Worm (Caenorhabditis elegans) whole organism, L4 larva: ENCODE measurements around the gene K01F9.2.

Experiments
- F26F4.8 ChIP-seq: fragments of 200-800 bp; sonication (Bioruptor generic); conservative IDR thresholded peaks from 2 replicates; pipeline ENCODE4 v1.3.6; 2022; ENCODE audit warnings: missing genetic modification characterization, missing compliant biosample characterization
- F37D6.2 ChIP-seq: sonication (generic microtip); optimal IDR thresholded peaks from 2 replicates; lab custom pipeline; 2016; ENCODE audit warnings: mild to moderate bottlenecking, missing genetic modification characterization, missing compliant biosample characterization
- R02D3.7 ChIP-seq: fragments of 150-350 bp; sonication (generic microtip); optimal IDR thresholded peaks from 3 replicates; lab custom pipeline; 2014; ENCODE audit warnings: missing biosample characterization, missing genetic modification characterization
- Y105C5A.15 ChIP-seq: fragments of 200-800 bp; sonication (Bioruptor generic); IDR thresholded peaks from 2 replicates; pipeline ENCODE4 v1.3.6; 2022; ENCODE audit warnings: missing genetic modification characterization, missing compliant biosample characterization
- Y48G9A.11 ChIP-seq: fragments of 200-800 bp; sonication (Bioruptor generic); IDR thresholded peaks from 2 replicates; pipeline ENCODE4 v1.3.6; 2022; ENCODE audit warnings: missing genetic modification reagents, missing genetic modification characterization, missing compliant biosample characterization
- Y5F2A.4 ChIP-seq: fragments of 200-800 bp; sonication (Bioruptor generic); optimal IDR thresholded peaks from 2 replicates; lab custom pipeline; 2018; ENCODE audit warnings: mild to moderate bottlenecking, missing genetic modification characterization, missing compliant biosample characterization
- Y75B8A.6 ChIP-seq: fragments of 200-800 bp; sonication (Bioruptor generic); IDR thresholded peaks from 2 replicates; pipeline ENCODE4 v1.3.6; 2022; ENCODE audit warnings: missing genetic modification reagents, missing genetic modification characterization, missing compliant biosample characterization
- ZK337.2 ChIP-seq: fragments of 200-800 bp; sonication (Bioruptor generic); IDR thresholded peaks from 2 replicates; pipeline ENCODE4 v1.3.6; 2022; ENCODE audit warnings: missing genetic modification reagents, missing genetic modification characterization, missing compliant biosample characterization
- ZK546.5 ChIP-seq, 2 experiments: sonication (generic microtip); optimal IDR thresholded peaks; 2 replicates each; lab custom pipeline; 2017; ENCODE audit warnings: missing biosample characterization in 2 of 2, missing genetic modification characterization in 2 of 2
- aha-1 ChIP-seq: fragments of 150-350 bp; peaks from one replicate; lab custom pipeline; 2014; ENCODE audit warnings: missing biosample characterization, missing genetic modification characterization
- arid-1 ChIP-seq: fragments of 200-800 bp; sonication (Bioruptor generic); conservative IDR thresholded peaks from 2 replicates; pipeline ENCODE4 v1.3.6; 2022; ENCODE audit warnings: missing genetic modification reagents, missing genetic modification characterization, missing compliant biosample characterization
- attf-4 ChIP-seq: sonication (generic microtip); optimal IDR thresholded peaks from 3 replicates; lab custom pipeline; 2017; ENCODE audit warnings: missing biosample characterization, missing genetic modification characterization
- ceh-44 ChIP-seq: fragments of 200-800 bp; sonication (Bioruptor generic); IDR thresholded peaks from 2 replicates; pipeline ENCODE4 v1.3.6; 2022; ENCODE audit warnings: missing genetic modification reagents, missing genetic modification characterization, missing compliant biosample characterization
- ces-1 ChIP-seq: fragments of 150-350 bp; sonication (generic microtip); optimal IDR thresholded peaks from 4 replicates; lab custom pipeline; 2014; ENCODE audit warnings: missing biosample characterization, missing genetic modification reagents, missing genetic modification characterization
- ctbp-1 ChIP-seq: fragments of 200-800 bp; sonication (Bioruptor generic); IDR thresholded peaks from 2 replicates; pipeline ENCODE4 v1.3.6; 2022; ENCODE audit warnings: missing genetic modification reagents, missing genetic modification characterization, missing compliant biosample characterization
- daf-12 ChIP-seq: fragments of 150-350 bp; optimal IDR thresholded peaks from 2 replicates; lab custom pipeline; 2014; ENCODE audit warnings: missing biosample characterization, missing genetic modification reagents, missing genetic modification characterization
- dmd-9 ChIP-seq: fragments of 200-800 bp; sonication (Bioruptor generic); IDR thresholded peaks from 2 replicates; pipeline ENCODE4 v1.3.6; 2022; ENCODE audit warnings: missing genetic modification reagents, missing genetic modification characterization, missing compliant biosample characterization
- dpl-1 ChIP-seq: fragments of 150-350 bp; optimal IDR thresholded peaks from 2 replicates; lab custom pipeline; 2014; ENCODE audit warnings: missing biosample characterization, missing genetic modification reagents, missing genetic modification characterization
- dve-1 ChIP-seq: sonication (generic microtip); optimal IDR thresholded peaks from 2 replicates; lab custom pipeline; 2017; ENCODE audit warnings: antibody characterized with exemption, mild to moderate bottlenecking, missing genetic modification characterization, missing compliant biosample characterization; ENCODE audit not compliant: insufficient read depth
- egl-43 ChIP-seq: fragments of 200-800 bp; sonication (Bioruptor generic); IDR thresholded peaks from 2 replicates; pipeline ENCODE4 v1.3.6; 2022; ENCODE audit warnings: missing genetic modification reagents, missing genetic modification characterization, missing compliant biosample characterization
- fos-1 ChIP-seq: fragments of 150-350 bp; optimal IDR thresholded peaks from 2 replicates; lab custom pipeline; 2014; ENCODE audit warnings: missing biosample characterization, missing genetic modification characterization
- gei-8 ChIP-seq: fragments of 200-800 bp; sonication (Bioruptor generic); optimal IDR thresholded peaks from 2 replicates; lab custom pipeline; 2018; ENCODE audit warnings: mild to moderate bottlenecking, missing genetic modification characterization, missing compliant biosample characterization
- hmg-1.1 ChIP-seq: fragments of 200-800 bp; sonication (Bioruptor generic); IDR thresholded peaks from 2 replicates; pipeline ENCODE4 v1.3.6; 2022; ENCODE audit warnings: missing genetic modification reagents, missing genetic modification characterization, missing compliant biosample characterization
- jun-1 ChIP-seq: fragments of 150-350 bp; optimal IDR thresholded peaks from 2 replicates; lab custom pipeline; 2014; ENCODE audit warnings: missing biosample characterization, missing genetic modification reagents, missing genetic modification characterization
- lim-7 ChIP-seq: fragments of 200-800 bp; sonication (Bioruptor generic); IDR thresholded peaks from 2 replicates; pipeline ENCODE4 v1.3.6; 2022; ENCODE audit warnings: missing genetic modification characterization, missing compliant biosample characterization
- lin-29 ChIP-seq: fragments of 200-800 bp; sonication (Bioruptor generic); IDR thresholded peaks from 2 replicates; pipeline ENCODE4 v1.3.6; 2022; ENCODE audit warnings: missing genetic modification reagents, missing genetic modification characterization, missing compliant biosample characterization
- lin-39 ChIP-seq: fragments of 150-350 bp; optimal IDR thresholded peaks from 2 replicates; lab custom pipeline; 2014; ENCODE audit warnings: missing biosample characterization, missing genetic modification reagents, missing genetic modification characterization
- lir-3 ChIP-seq: sonication (generic microtip); optimal IDR thresholded peaks from 2 replicates; lab custom pipeline; 2016; ENCODE audit warnings: mild to moderate bottlenecking, missing genetic modification characterization, missing compliant biosample characterization
- lsy-2 ChIP-seq, 2 experiments: fragments of 150-350 bp in 1 of 2; sonication (generic microtip) in 1 of 2; optimal IDR thresholded peaks; 2 replicates each; lab custom pipeline; 2014 to 2017; ENCODE audit warnings: missing biosample characterization in 2 of 2, missing genetic modification characterization in 2 of 2
- mdt-29 ChIP-seq: fragments of 200-800 bp; sonication (Bioruptor generic); IDR thresholded peaks from 2 replicates; pipeline ENCODE4 v1.3.6; 2022; ENCODE audit warnings: missing genetic modification reagents, missing genetic modification characterization, missing compliant biosample characterization
- mes-2 ChIP-seq: sonication (generic microtip); optimal IDR thresholded peaks from 2 replicates; lab custom pipeline; 2016; ENCODE audit warnings: missing genotype, mild to moderate bottlenecking, missing genetic modification characterization, missing compliant biosample characterization; ENCODE audit not compliant: poor library complexity, severe bottlenecking
- mxl-3 ChIP-seq: fragments of 200-800 bp; sonication (Bioruptor generic); optimal IDR thresholded peaks from 2 replicates; lab custom pipeline; 2018; ENCODE audit warnings: mild to moderate bottlenecking, missing genetic modification characterization, missing compliant biosample characterization
- nhr-10 ChIP-seq: fragments of 150-350 bp; optimal IDR thresholded peaks from 2 replicates; lab custom pipeline; 2014; ENCODE audit warnings: missing biosample characterization, missing genetic modification characterization
- nhr-102 ChIP-seq: sonication (generic microtip); optimal IDR thresholded peaks from 2 replicates; lab custom pipeline; 2016; ENCODE audit warnings: mild to moderate bottlenecking, missing genetic modification characterization, moderate library complexity, missing compliant biosample characterization
- nhr-11 ChIP-seq: fragments of 150-350 bp; optimal IDR thresholded peaks from 2 replicates; lab custom pipeline; 2014; ENCODE audit warnings: missing biosample characterization, missing genetic modification characterization
- nhr-111 ChIP-seq: fragments of 200-800 bp; sonication (Bioruptor generic); optimal IDR thresholded peaks from 2 replicates; lab custom pipeline; 2018; ENCODE audit warnings: mild to moderate bottlenecking, missing genetic modification characterization, missing compliant biosample characterization
- nhr-28 ChIP-seq: fragments of 150-350 bp; optimal IDR thresholded peaks from 2 replicates; lab custom pipeline; 2014; ENCODE audit warnings: missing biosample characterization, missing genetic modification characterization
- nhr-41 ChIP-seq: fragments of 200-800 bp; sonication (Bioruptor generic); IDR thresholded peaks from 2 replicates; pipeline ENCODE4 v1.3.6; 2022; ENCODE audit warnings: missing genetic modification reagents, missing genetic modification characterization, missing compliant biosample characterization
- nhr-48 ChIP-seq: sonication (generic microtip); optimal IDR thresholded peaks from 2 replicates; lab custom pipeline; 2016; ENCODE audit warnings: mild to moderate bottlenecking, missing genetic modification characterization, missing compliant biosample characterization
- rbr-2 ChIP-seq: sonication (generic microtip); optimal IDR thresholded peaks from 2 replicates; lab custom pipeline; 2016; ENCODE audit warnings: missing genotype, missing genetic modification characterization, missing compliant biosample characterization
- saeg-2 ChIP-seq: fragments of 200-800 bp; sonication (Bioruptor generic); IDR thresholded peaks from 2 replicates; pipeline ENCODE4 v1.3.6; 2022; ENCODE audit warnings: missing genetic modification reagents, missing genetic modification characterization, missing compliant biosample characterization
- sdz-12 ChIP-seq: fragments of 200-800 bp; sonication (Bioruptor generic); optimal IDR thresholded peaks from 2 replicates; lab custom pipeline; 2018; ENCODE audit warnings: mild to moderate bottlenecking, missing genetic modification characterization, missing compliant biosample characterization
- spr-3 ChIP-seq: fragments of 200-800 bp; sonication (Bioruptor generic); optimal IDR thresholded peaks from 2 replicates; lab custom pipeline; 2018; ENCODE audit warnings: mild to moderate bottlenecking, missing genetic modification characterization, missing compliant biosample characterization
- vab-7 ChIP-seq: fragments of 200-800 bp; sonication (Bioruptor generic); IDR thresholded peaks from 2 replicates; pipeline ENCODE4 v1.3.6; 2022; ENCODE audit warnings: missing genetic modification reagents, missing genetic modification characterization, missing compliant biosample characterization
- zag-1 ChIP-seq: fragments of 150-350 bp; optimal IDR thresholded peaks from 2 replicates; lab custom pipeline; 2014; ENCODE audit warnings: missing biosample characterization, missing genetic modification characterization
- zfp-2 ChIP-seq: sonication (generic microtip); optimal IDR thresholded peaks from 2 replicates; lab custom pipeline; 2016; ENCODE audit warnings: mild to moderate bottlenecking, missing genetic modification characterization, missing compliant biosample characterization
- zfp-3 ChIP-seq: fragments of 200-800 bp; sonication (Bioruptor generic); conservative IDR thresholded peaks from 2 replicates; pipeline ENCODE4 v1.3.6; 2022; ENCODE audit warnings: missing genetic modification reagents, missing genetic modification characterization, missing compliant biosample characterization
- zip-11 ChIP-seq: fragments of 200-800 bp; sonication (Bioruptor generic); IDR thresholded peaks from 2 replicates; pipeline ENCODE4 v1.3.6; 2022; ENCODE audit warnings: missing genetic modification characterization, missing compliant biosample characterization

Gene K01F9.2

DNA sequence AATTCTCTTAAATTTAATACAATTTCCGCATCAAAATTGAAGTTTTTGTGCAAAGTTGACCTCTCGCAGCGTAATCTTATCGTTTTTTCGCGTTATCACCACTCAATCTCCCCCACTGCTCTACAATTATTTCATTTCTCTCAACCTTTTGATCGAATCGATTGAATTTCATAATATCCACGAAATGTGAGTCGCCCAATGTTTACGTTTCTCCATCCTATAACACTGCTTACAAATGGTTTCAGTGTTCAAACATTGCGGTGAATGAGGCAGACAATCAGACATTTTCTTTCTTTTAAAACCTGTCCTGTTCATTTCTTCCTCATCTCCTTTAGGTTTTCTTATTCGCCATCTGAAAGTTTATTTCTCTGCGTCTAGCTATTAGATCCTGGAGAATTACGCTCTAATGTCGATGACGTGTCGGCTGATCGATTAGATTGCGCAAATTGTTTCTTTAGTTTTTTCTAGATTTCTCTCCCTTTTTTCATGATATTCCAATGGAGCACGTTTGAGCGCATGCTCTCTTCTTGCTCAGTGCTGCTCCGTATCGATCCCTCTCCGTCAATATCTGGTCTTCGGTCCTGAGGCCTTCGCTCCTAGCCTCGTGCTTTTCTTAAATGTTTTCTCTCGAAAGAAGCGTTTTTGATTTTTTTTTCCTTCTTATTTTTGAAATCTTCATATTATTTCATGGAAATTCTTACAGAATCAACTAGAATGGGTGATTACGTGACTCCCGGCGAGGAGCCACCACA is 28.2 kb upstream of the K01F9.2 start, which contains the start of gene unc-32 (continued):
- TF ChIP-seq zag-1 (tag; lab: Kevin White, UChicago) (no peak), nhr-11 (no peak), nhr-10 (tag; lab: Kevin White, UChicago) (no peak), Y75B8A.6 (GFP tag; lab: Robert Waterston, UW) (no peak), lin-29 (GFP tag; lab: Robert Waterston, UW) (no peak), nhr-41 (GFP tag; lab: Robert Waterston, UW) (no peak), fos-1 (tag; lab: Kevin White, UChicago) (no peak), ceh-44 (GFP tag; lab: Robert Waterston, UW) (no peak), saeg-2 (GFP tag; lab: Robert Waterston, UW) (no peak), egl-43 (GFP tag; lab: Robert Waterston, UW) (no peak), F37D6.2 (tag; lab: Kevin White, UChicago) (peak; percentile 1), ZK546.5 (tag; optimal IDR thresholded peaks at IDR 0.05; lab: Kevin White, UChicago) (no peak)

ce11 chrIII:8904044-8904443 is 27.1 kb upstream of the K01F9.2 start, which contains the start of gene lin-9:
TSS of gene lin-9 (minus strand) at chrIII:8904131.
- peak; percentile 37 for TF ChIP-seq ces-1 (GFP tag; lab: Kevin White, UChicago)
- TF ChIP-seq spr-3 (GFP tag; lab: Kevin White, UChicago) = peak; percentile 91
- TF ChIP-seq nhr-48 (tag; lab: Kevin White, UChicago) = peak; percentile 88
- TF ChIP-seq Y48G9A.11 (GFP tag; lab: Robert Waterston, UW) = peak; percentile 91
- TF ChIP-seq F26F4.8 (GFP tag; lab: Robert Waterston, UW) = no peak
- peak; percentile 87 for TF ChIP-seq F37D6.2 (tag; lab: Kevin White, UChicago)
- TF ChIP-seq mdt-29 (GFP tag; lab: Robert Waterston, UW) = peak; percentile 91
- peak; percentile 100 for TF ChIP-seq aha-1 (tag; lab: Kevin White, UChicago)
- TF ChIP-seq zfp-2 = peak; percentile 67
- no peak for TF ChIP-seq daf-12
- TF ChIP-seq nhr-111 (GFP tag; lab: Kevin White, UChicago) = no peak
- TF ChIP-seq lim-7 = no peak
- TF ChIP-seq Y105C5A.15 (GFP tag; lab: Robert Waterston, UW) = no peak
- peak in 1 of 2 experiments; percentile 26 for TF ChIP-seq ZK546.5 (tag; optimal IDR thresholded peaks at IDR 0.05; lab: Kevin White, UChicago)
- TF ChIP-seq dmd-9 (GFP tag; lab: Robert Waterston, UW) = peak; percentile 90
- TF ChIP-seq ZK337.2 (GFP tag; lab: Robert Waterston, UW) = no peak
- TF ChIP-seq ctbp-1 (GFP tag; lab: Robert Waterston, UW) = peak; percentile 97
- no peak for TF ChIP-seq gei-8 (GFP tag; lab: Kevin White, UChicago)
- peak; percentile 83 for TF ChIP-seq nhr-28 (tag; lab: Kevin White, UChicago)
- peak; percentile 95 for TF ChIP-seq mes-2 (tag; lab: Kevin White, UChicago)
- no peak for TF ChIP-seq fos-1 (tag; lab: Kevin White, UChicago)
- TF ChIP-seq jun-1 (tag; lab: Kevin White, UChicago) = peak; percentile 84
- TF ChIP-seq lin-39 (tag; lab: Kevin White, UChicago) = no peak
- TF ChIP-seq lsy-2 (tag; optimal IDR thresholded peaks at IDR 0.05; lab: Kevin White, UChicago) = peak; percentile 99 to 100
- no peak for TF ChIP-seq zip-11 (GFP tag; lab: Robert Waterston, UW)
- no peak for TF ChIP-seq R02D3.7 (tag; lab: Kevin White, UChicago)
- peak; percentile 98 for TF ChIP-seq hmg-1.1 (GFP tag; lab: Robert Waterston, UW)
- TF ChIP-seq dpl-1 (GFP tag; lab: Kevin White, UChicago) = peak; percentile 97
- TF ChIP-seq sdz-12 = no peak
- peak; percentile 89 for TF ChIP-seq mxl-3 (GFP tag; lab: Kevin White, UChicago)
- peak; percentile 95 for TF ChIP-seq arid-1
- peak; percentile 94 for TF ChIP-seq rbr-2 (tag; lab: Kevin White, UChicago)
- peak; percentile 94 for TF ChIP-seq nhr-102 (tag; lab: Kevin White, UChicago)
- peak; percentile 23 for TF ChIP-seq lir-3
- TF ChIP-seq attf-4 (tag; lab: Kevin White, UChicago) = no peak
- TF ChIP-seq Y5F2A.4 (GFP tag; lab: Kevin White, UChicago) = peak; percentile 2
- TF ChIP-seq zfp-3 (GFP tag; lab: Robert Waterston, UW) = peak; percentile 91
- TF ChIP-seq dve-1 = peak; percentile 99
- TF ChIP-seq vab-7 (GFP tag; lab: Robert Waterston, UW) = peak; percentile 76
